Fruit fly (Drosophila melanogaster) whole organism, adult: ENCODE results near the gene Grip163.

Experiments used
- CG11617 ChIP-seq: fragments of 200-800 bp; sonication (Bioruptor generic); optimal IDR thresholded peaks from 2 replicates; lab custom pipeline; 2017; ENCODE audit warnings: mild to moderate bottlenecking, missing biosample characterization, missing genetic modification reagents, missing genetic modification characterization
- CG12768 ChIP-seq: fragments of 200-800 bp; sonication (Bioruptor generic); optimal IDR thresholded peaks from 2 replicates; lab custom pipeline; 2017; ENCODE audit warnings: missing biosample characterization, missing genetic modification characterization, mild to moderate bottlenecking, moderate library complexity, missing genetic modification reagents
- CG14711 ChIP-seq: fragments of 200-800 bp; sonication (Bioruptor generic); optimal IDR thresholded peaks from 2 replicates; lab custom pipeline; 2018; ENCODE audit warnings: missing biosample characterization, mild to moderate bottlenecking, missing genetic modification characterization, moderate library complexity
- Clk ChIP-seq: fragments of 200-800 bp; sonication (Bioruptor generic); optimal IDR thresholded peaks from 2 replicates; lab custom pipeline; 2017; ENCODE audit warnings: missing biosample characterization, missing genetic modification characterization
- Crg-1 ChIP-seq: fragments of 200-800 bp; sonication (Bioruptor generic); optimal IDR thresholded peaks from 2 replicates; lab custom pipeline; 2016; ENCODE audit warnings: missing biosample characterization, missing genetic modification characterization
- Hr96 ChIP-seq: fragments of 200-800 bp; sonication (Bioruptor generic); optimal IDR thresholded peaks from 2 replicates; lab custom pipeline; 2016; ENCODE audit warnings: missing biosample characterization, missing genetic modification characterization
- bab1 ChIP-seq: fragments of 200-800 bp; sonication (Bioruptor generic); optimal IDR thresholded peaks from 3 replicates; lab custom pipeline; 2019; ENCODE audit warnings: missing biosample characterization, mild to moderate bottlenecking, missing genetic modification characterization, moderate library complexity
- cic ChIP-seq: fragments of 200-800 bp; sonication (Bioruptor generic); optimal IDR thresholded peaks from 2 replicates; lab custom pipeline; 2017; ENCODE audit warnings: missing biosample characterization, mild to moderate bottlenecking, missing genetic modification characterization, moderate library complexity
- cnc ChIP-seq, 2 experiments: fragments of >200 bp; optimal IDR thresholded peaks; 2 replicates each; lab custom pipeline; 2017
- kay ChIP-seq: fragments of 200-800 bp; sonication (Bioruptor generic); peaks from one replicate; lab custom pipeline; 2016; ENCODE audit warnings: missing biosample characterization, missing genetic modification characterization, borderline replicate concordance
- ovo ChIP-seq: fragments of 200-800 bp; sonication (Bioruptor generic); optimal IDR thresholded peaks from 2 replicates; lab custom pipeline; 2016; ENCODE audit warnings: missing biosample characterization, missing genetic modification characterization
- pad ChIP-seq: fragments of 200-800 bp; sonication (Bioruptor generic); optimal IDR thresholded peaks from 3 replicates; lab custom pipeline; 2017; ENCODE audit warnings: missing biosample characterization, missing genetic modification characterization, mild to moderate bottlenecking, moderate library complexity, missing genetic modification reagents

- no peak for TF ChIP-seq cic (GFP tag; lab: Kevin White, UChicago)
- no peak for TF ChIP-seq Hr96 (GFP tag; lab: Kevin White, UChicago)
- no peak for TF ChIP-seq CG14711 (tag; lab: Kevin White, UChicago)
- TF ChIP-seq Clk (GFP tag; lab: Kevin White, UChicago) = no peak
- no peak for TF ChIP-seq CG12768 (GFP tag; lab: Kevin White, UChicago)
- TF ChIP-seq cnc (optimal IDR thresholded peaks at IDR 0.05; lab: Kevin White, UChicago) = no peak
- TF ChIP-seq Crg-1 (GFP tag; lab: Kevin White, UChicago) = no peak
- TF ChIP-seq kay (GFP tag; lab: Kevin White, UChicago) = no peak
- no peak for TF ChIP-seq pad (GFP tag; lab: Kevin White, UChicago)
- TF ChIP-seq CG11617 (GFP tag; lab: Kevin White, UChicago) = no peak
- TF ChIP-seq ovo (GFP tag; lab: Kevin White, UChicago) = no peak
- TF ChIP-seq bab1 = no peak
Observed at dm6 chr3L:11957669-11958333, 40.1 kb downstream of the Grip163 start, which contains the start of the genes CG11570 and CG43294.
